Fruit fly (Drosophila melanogaster): Measurements from ENCODE around the gene CG2186.

dm6 chrX:10845256-10845655 lies 12.2 kb upstream of the CG2186 start:
- TF ChIP-seq Hr4 (GFP tag; optimal IDR thresholded peaks at IDR 0.05) (no peak), vri (GFP tag; optimal IDR thresholded peaks at IDR 0.05) (no peak), salr (GFP tag; optimal IDR thresholded peaks at IDR 0.05) (no peak), CG32006 (GFP tag; optimal IDR thresholded peaks at IDR 0.05) (no peak), CG11762 (GFP tag; optimal IDR thresholded peaks at IDR 0.05; ENCODE audit: insufficient read depth) (no peak)

Measured in whole organism, prepupa.